Worm (Caenorhabditis elegans) whole organism, L1 larva: ENCODE measurements around the gene cyp-31A3.

Experiments
- C04F5.9 ChIP-seq: sonication (generic microtip); optimal IDR thresholded peaks from 2 replicates; lab custom pipeline; 2016; ENCODE audit warnings: missing genetic modification characterization, missing compliant biosample characterization
- C16A3.4 ChIP-seq: fragments of 150-350 bp; optimal IDR thresholded peaks from 2 replicates; lab custom pipeline; 2014; ENCODE audit warnings: missing biosample characterization, missing genetic modification characterization
- F16B12.6 ChIP-seq: fragments of 150-350 bp; optimal IDR thresholded peaks from 2 replicates; lab custom pipeline; 2014; ENCODE audit warnings: missing biosample characterization, missing genetic modification characterization
- alr-1 ChIP-seq: fragments of 200-800 bp; sonication (Bioruptor generic); optimal IDR thresholded peaks from 2 replicates; lab custom pipeline; 2018; ENCODE audit warnings: borderline replicate concordance, mild to moderate bottlenecking, missing genetic modification characterization, missing compliant biosample characterization
- aly-2 ChIP-seq: fragments of 150-350 bp; optimal IDR thresholded peaks from 2 replicates; lab custom pipeline; 2014; ENCODE audit warnings: missing biosample characterization, missing genetic modification characterization
- ama-1 ChIP-seq: fragments of 150-350 bp; optimal IDR thresholded peaks from 2 replicates; lab custom pipeline; 2014
- ceh-63 ChIP-seq: fragments of 200-800 bp; sonication (Bioruptor generic); optimal IDR thresholded peaks from 2 replicates; lab custom pipeline; 2018; ENCODE audit warnings: mild to moderate bottlenecking, missing genetic modification characterization, missing compliant biosample characterization
- ceh-8 ChIP-seq: fragments of 200-800 bp; sonication (Bioruptor generic); optimal IDR thresholded peaks from 2 replicates; lab custom pipeline; 2018; ENCODE audit warnings: mild to moderate bottlenecking, missing genetic modification characterization, moderate library complexity, missing compliant biosample characterization
- ceh-82 ChIP-seq, 3 experiments: fragments of 150-350 bp in 1 of 3; sonication (generic microtip) in 2 of 3; optimal IDR thresholded peaks; 2 replicates each; lab custom pipeline; 2014 to 2017; ENCODE audit warnings: missing biosample characterization in 3 of 3, missing genetic modification characterization in 3 of 3
- ceh-88 ChIP-seq: fragments of 200-800 bp; sonication (Bioruptor generic); IDR thresholded peaks from 2 replicates; pipeline ENCODE4 v1.3.6; 2022; ENCODE audit warnings: missing genetic modification characterization, missing compliant biosample characterization
- efl-1 ChIP-seq, 4 experiments: fragments of 150-350 bp; optimal IDR thresholded peaks in 3 of 4; peaks in 1 of 4; 1 replicate in 1 of 4; 2 replicates in 3 of 4; lab custom pipeline; 2014; ENCODE audit warnings: missing biosample characterization in 2 of 4, missing genetic modification characterization in 2 of 4, missing genetic modification reagents in 2 of 4
- efl-3 ChIP-seq: fragments of 200-800 bp; sonication (Bioruptor generic); optimal IDR thresholded peaks from 2 replicates; lab custom pipeline; 2018; ENCODE audit warnings: mild to moderate bottlenecking, missing genetic modification characterization, missing compliant biosample characterization
- egl-27 ChIP-seq, 2 experiments: fragments of 150-350 bp in 1 of 2; sonication (generic microtip); optimal IDR thresholded peaks; 3 replicates each; lab custom pipeline; 2017 to 2018; ENCODE audit warnings: missing biosample characterization in 2 of 2, missing genetic modification characterization in 2 of 2, missing genetic modification reagents in 2 of 2
- elt-3 ChIP-seq, 6 experiments: fragments of 150-350 bp in 1 of 6; sonication (generic microtip); optimal IDR thresholded peaks; 2 replicates each; lab custom pipeline; 2017 to 2018; ENCODE audit warnings: missing biosample characterization in 6 of 6, missing genetic modification characterization in 6 of 6, inconsistent platforms in 1 of 6
- ets-5 ChIP-seq: fragments of 200-800 bp; sonication (Bioruptor generic); IDR thresholded peaks from 2 replicates; pipeline ENCODE4 v1.3.6; 2022; ENCODE audit warnings: missing genetic modification characterization, missing compliant biosample characterization
- fkh-10 ChIP-seq: sonication (generic microtip); optimal IDR thresholded peaks from 2 replicates; lab custom pipeline; 2017; ENCODE audit warnings: missing biosample characterization, missing genetic modification reagents, missing genetic modification characterization
- fkh-4 ChIP-seq: sonication (generic microtip); optimal IDR thresholded peaks from 2 replicates; lab custom pipeline; 2016; ENCODE audit warnings: missing compliant biosample characterization, missing genetic modification characterization, borderline replicate concordance
- fos-1 ChIP-seq: fragments of 150-350 bp; optimal IDR thresholded peaks from 2 replicates; lab custom pipeline; 2014; ENCODE audit warnings: missing biosample characterization, missing genetic modification characterization
- grh-1 ChIP-seq: fragments of 200-800 bp; sonication (Bioruptor generic); IDR thresholded peaks from 2 replicates; pipeline ENCODE4 v1.3.6; 2022; ENCODE audit warnings: missing genetic modification reagents, missing genetic modification characterization, missing compliant biosample characterization
- hlh-17 ChIP-seq: fragments of 200-800 bp; sonication (Bioruptor generic); optimal IDR thresholded peaks from 2 replicates; lab custom pipeline; 2018; ENCODE audit warnings: missing genetic modification characterization, mild to moderate bottlenecking, missing compliant biosample characterization, moderate library complexity, borderline replicate concordance
- hlh-4 ChIP-seq: sonication (generic microtip); optimal IDR thresholded peaks from 2 replicates; lab custom pipeline; 2016; ENCODE audit warnings: mild to moderate bottlenecking, missing genetic modification characterization, missing compliant biosample characterization
- hpl-2 ChIP-seq: fragments of 150-350 bp; optimal IDR thresholded peaks from 2 replicates; lab custom pipeline; 2014; ENCODE audit warnings: missing biosample characterization, missing genetic modification reagents, missing genetic modification characterization
- isw-1 ChIP-seq: fragments of 200-800 bp; sonication (Bioruptor generic); IDR thresholded peaks from 2 replicates; pipeline ENCODE4 v1.3.6; 2022; ENCODE audit warnings: missing genetic modification characterization, missing compliant biosample characterization
- jun-1 ChIP-seq: fragments of 150-350 bp; optimal IDR thresholded peaks from 2 replicates; lab custom pipeline; 2014; ENCODE audit warnings: missing biosample characterization, missing genetic modification reagents, missing genetic modification characterization
- lin-14 ChIP-seq: fragments of 200-800 bp; sonication (Bioruptor generic); optimal IDR thresholded peaks from 2 replicates; lab custom pipeline; 2018; ENCODE audit warnings: mild to moderate bottlenecking, missing genetic modification characterization, moderate library complexity, missing compliant biosample characterization
- lin-15B ChIP-seq: fragments of 150-350 bp; sonication (generic microtip); optimal IDR thresholded peaks from 3 replicates; lab custom pipeline; 2014; ENCODE audit warnings: missing biosample characterization, missing genetic modification characterization
- lin-39 ChIP-seq: fragments of 150-350 bp; optimal IDR thresholded peaks from 2 replicates; lab custom pipeline; 2014; ENCODE audit warnings: missing biosample characterization, missing genetic modification reagents, missing genetic modification characterization
- lir-3 ChIP-seq: sonication (generic microtip); optimal IDR thresholded peaks from 2 replicates; lab custom pipeline; 2016; ENCODE audit warnings: mild to moderate bottlenecking, missing genetic modification characterization, moderate library complexity, missing compliant biosample characterization; ENCODE audit not compliant: poor library complexity
- lsy-2 ChIP-seq, 2 experiments: fragments of 150-350 bp; optimal IDR thresholded peaks; 2 replicates each; lab custom pipeline; 2014; ENCODE audit warnings: missing biosample characterization in 2 of 2, missing genetic modification characterization in 2 of 2
- mef-2 ChIP-seq: fragments of 150-350 bp; optimal IDR thresholded peaks from 2 replicates; lab custom pipeline; 2014; ENCODE audit warnings: missing biosample characterization, missing genetic modification characterization
- nhr-11 ChIP-seq: fragments of 150-350 bp; optimal IDR thresholded peaks from 2 replicates; lab custom pipeline; 2014; ENCODE audit warnings: missing biosample characterization, missing genetic modification characterization
- nhr-12 ChIP-seq: sonication (generic microtip); optimal IDR thresholded peaks from 2 replicates; lab custom pipeline; 2017; ENCODE audit warnings: missing biosample characterization, missing genetic modification characterization
- nhr-19 ChIP-seq: fragments of 200-800 bp; sonication (Bioruptor generic); conservative IDR thresholded peaks from 2 replicates; pipeline ENCODE4 v1.3.6; 2022; ENCODE audit warnings: missing genetic modification characterization, missing compliant biosample characterization
- nhr-20 ChIP-seq: sonication (generic microtip); optimal IDR thresholded peaks from 2 replicates; lab custom pipeline; 2016; ENCODE audit warnings: mild to moderate bottlenecking, missing genetic modification characterization, missing compliant biosample characterization
- nhr-237 ChIP-seq: fragments of 150-350 bp; optimal IDR thresholded peaks from 2 replicates; lab custom pipeline; 2014; ENCODE audit warnings: missing biosample characterization, missing genetic modification characterization
- nhr-28 ChIP-seq: fragments of 150-350 bp; optimal IDR thresholded peaks from 2 replicates; lab custom pipeline; 2014; ENCODE audit warnings: missing biosample characterization, missing genetic modification characterization
- nhr-47 ChIP-seq: sonication (generic microtip); optimal IDR thresholded peaks from 2 replicates; lab custom pipeline; 2016; ENCODE audit warnings: mild to moderate bottlenecking, missing genetic modification characterization, moderate library complexity, missing compliant biosample characterization
- nhr-71 ChIP-seq: sonication (generic microtip); optimal IDR thresholded peaks from 2 replicates; lab custom pipeline; 2016; ENCODE audit warnings: mild to moderate bottlenecking, missing genetic modification characterization, moderate library complexity, missing compliant biosample characterization
- nhr-77 ChIP-seq: fragments of 150-350 bp; optimal IDR thresholded peaks from 2 replicates; lab custom pipeline; 2014; ENCODE audit warnings: missing biosample characterization, missing genetic modification characterization
- nhr-85 ChIP-seq: sonication (generic microtip); peaks from one replicate; lab custom pipeline; 2016; ENCODE audit warnings: missing genetic modification characterization, inconsistent platforms, missing compliant biosample characterization
- snpc-4 ChIP-seq: fragments of 150-350 bp; optimal IDR thresholded peaks from 2 replicates; lab custom pipeline; 2014; ENCODE audit warnings: missing biosample characterization, missing genetic modification characterization
- sox-4 ChIP-seq: sonication (generic microtip); optimal IDR thresholded peaks from 2 replicates; lab custom pipeline; 2016; ENCODE audit warnings: missing genetic modification characterization, missing compliant biosample characterization
- sptf-1 ChIP-seq: fragments of 150-350 bp; optimal IDR thresholded peaks from 2 replicates; lab custom pipeline; 2014; ENCODE audit warnings: missing biosample characterization, missing genetic modification characterization
- tbx-2 ChIP-seq: sonication (generic microtip); optimal IDR thresholded peaks from 2 replicates; lab custom pipeline; 2016; ENCODE audit warnings: missing genetic modification characterization, missing compliant biosample characterization
- tlp-1 ChIP-seq: fragments of 150-350 bp; optimal IDR thresholded peaks from 2 replicates; lab custom pipeline; 2014; ENCODE audit warnings: missing biosample characterization, missing genetic modification characterization
- unc-62 ChIP-seq: fragments of 150-350 bp; optimal IDR thresholded peaks from 2 replicates; lab custom pipeline; 2014; ENCODE audit warnings: missing biosample characterization, missing genetic modification reagents, missing genetic modification characterization
- unc-86 ChIP-seq: sonication (generic microtip); optimal IDR thresholded peaks from 2 replicates; lab custom pipeline; 2016; ENCODE audit warnings: missing genetic modification characterization, missing compliant biosample characterization
- unc-98 ChIP-seq: fragments of 200-800 bp; sonication (Bioruptor generic); IDR thresholded peaks from 2 replicates; pipeline ENCODE4 v1.3.6; 2022; ENCODE audit warnings: missing genetic modification characterization, missing compliant biosample characterization
- vab-15 ChIP-seq: sonication (generic microtip); optimal IDR thresholded peaks from 2 replicates; lab custom pipeline; 2017; ENCODE audit warnings: missing genotype, mild to moderate bottlenecking, missing genetic modification characterization, missing compliant biosample characterization
- xbp-1 ChIP-seq: sonication (generic microtip); optimal IDR thresholded peaks from 2 replicates; lab custom pipeline; 2016; ENCODE audit warnings: missing genetic modification characterization, missing compliant biosample characterization
- zag-1 ChIP-seq: fragments of 150-350 bp; optimal IDR thresholded peaks from 2 replicates; lab custom pipeline; 2014; ENCODE audit warnings: missing biosample characterization, missing genetic modification characterization
- ztf-11 ChIP-seq, 2 experiments: sonication (generic microtip); optimal IDR thresholded peaks; 2 replicates each; lab custom pipeline; 2016 to 2017; ENCODE audit warnings: missing genetic modification characterization in 2 of 2, missing biosample characterization in 1 of 2, missing compliant biosample characterization in 1 of 2
- ztf-4 ChIP-seq: fragments of 150-350 bp; optimal IDR thresholded peaks from 2 replicates; lab custom pipeline; 2014; ENCODE audit warnings: missing biosample characterization, missing genetic modification characterization

cyp-31A3 gene

DNA sequence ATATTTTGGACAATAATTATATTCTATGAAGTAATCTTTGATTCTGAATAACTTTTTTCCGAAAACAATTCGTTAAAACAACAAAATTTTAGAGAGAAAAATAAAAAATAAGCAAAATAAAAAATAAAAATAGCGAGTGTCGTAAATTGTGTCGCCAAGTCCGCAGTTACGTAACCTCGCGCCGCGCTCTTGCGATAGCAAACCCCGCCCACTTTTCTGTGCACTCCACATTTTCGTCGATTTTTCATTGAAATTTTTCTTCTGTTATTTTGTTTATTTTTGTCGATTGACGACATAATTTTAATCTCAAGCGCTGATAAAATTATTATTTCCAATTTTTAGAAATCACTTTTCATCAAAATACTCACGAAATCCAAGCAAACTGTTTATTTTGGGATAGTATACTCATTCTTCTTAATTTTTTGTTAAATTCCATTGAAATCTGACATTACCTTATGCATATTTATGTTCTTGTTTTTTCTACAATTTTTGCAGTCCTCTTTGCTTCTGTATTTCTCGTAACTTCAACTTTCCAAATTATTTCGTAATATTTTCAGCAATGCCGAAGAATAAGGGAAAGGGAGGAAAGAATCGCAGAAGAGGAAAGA lies 49.6 kb downstream of the cyp-31A3 start, which contains the start of gene eif-1.A:
Gene eif-1.A, plus strand, starts transcription at position 558 of the 608 bp plus-strand sequence.
- TF ChIP-seq snpc-4 (tag; lab: Kevin White, UChicago) (no peak), nhr-237 (no peak), nhr-47 (tag; lab: Kevin White, UChicago) (peak; percentile 61), nhr-12 (no peak), nhr-11 (tag; lab: Kevin White, UChicago) (no peak), ceh-88 (GFP tag; lab: Robert Waterston, UW) (no peak), lir-3 (tag; lab: Kevin White, UChicago) (no peak), ztf-4 (tag; lab: Kevin White, UChicago) (no peak), ztf-11 (tag; optimal IDR thresholded peaks at IDR 0.05; lab: Kevin White, UChicago) (no peak), lin-39 (tag; lab: Kevin White, UChicago) (peak; percentile 12), vab-15 (tag; lab: Kevin White, UChicago) (no peak), F16B12.6 (tag; lab: Kevin White, UChicago) (peak; percentile 82), C16A3.4 (peak; percentile 75), jun-1 (tag; lab: Kevin White, UChicago) (no peak), ceh-82 (tag; optimal IDR thresholded peaks at IDR 0.05; lab: Kevin White, UChicago) (peak; percentile 18 to 62 (median 43)), grh-1 (GFP tag; lab: Robert Waterston, UW) (no peak), isw-1 (peak; percentile 28; the same call in 1 of the 2 replicates), nhr-71 (tag; lab: Kevin White, UChicago) (peak; percentile 63), nhr-28 (tag; lab: Kevin White, UChicago) (no peak), fos-1 (tag; lab: Kevin White, UChicago) (peak; percentile 4), xbp-1 (peak; percentile 45), lin-15B (peak; percentile 59), mef-2 (tag; lab: Kevin White, UChicago) (no peak), fkh-10 (no peak), nhr-77 (tag; lab: Kevin White, UChicago) (no peak), ceh-63 (GFP tag; lab: Kevin White, UChicago) (no peak), hlh-4 (tag; lab: Kevin White, UChicago) (no peak), aly-2 (tag; lab: Kevin White, UChicago) (no peak), ama-1 (lab: Kevin White, UChicago) (no peak), sptf-1 (tag; lab: Kevin White, UChicago) (no peak), lin-14 (GFP tag; lab: Kevin White, UChicago) (no peak), efl-3 (GFP tag; lab: Kevin White, UChicago) (no peak), unc-62 (GFP tag; lab: Kevin White, UChicago) (no peak), tlp-1 (tag; lab: Kevin White, UChicago) (no peak), lsy-2 (tag; optimal IDR thresholded peaks at IDR 0.05; lab: Kevin White, UChicago) (peak; percentile 63 to 85), ets-5 (no peak), nhr-19 (GFP tag; lab: Robert Waterston, UW) (no peak), unc-98 (GFP tag; lab: Robert Waterston, UW) (no peak), zag-1 (tag; lab: Kevin White, UChicago) (no peak), egl-27 (tag; optimal IDR thresholded peaks at IDR 0.05; lab: Kevin White, UChicago) (no peak), C04F5.9 (no peak), elt-3 (tag; optimal IDR thresholded peaks at IDR 0.05; lab: Kevin White, UChicago) (peak in 1 of 6 experiments; percentile 61), tbx-2 (tag; lab: Kevin White, UChicago) (peak; percentile 35), efl-1 (optimal IDR thresholded peaks at IDR 0.05; lab: Kevin White, UChicago) (peak; percentile 63 to 66), efl-1 (GFP tag; optimal IDR thresholded peaks at IDR 0.05 in 1 of 2; lab: Kevin White, UChicago) (peak; percentile 69 to 96), ceh-8 (GFP tag; lab: Kevin White, UChicago) (no peak), nhr-85 (tag; lab: Kevin White, UChicago) (peak; percentile 61), sox-4 (tag; lab: Kevin White, UChicago) (no peak), unc-86 (peak; percentile 7), hpl-2 (GFP tag; lab: Kevin White, UChicago) (peak; percentile 26), hlh-17 (no peak), fkh-4 (tag; lab: Kevin White, UChicago) (no peak), alr-1 (tag; lab: Kevin White, UChicago) (no peak), nhr-20 (tag; lab: Kevin White, UChicago) (peak; percentile 54)
